Worm (Caenorhabditis elegans): ENCODE results near the gene ZK418.2.

DNA sequence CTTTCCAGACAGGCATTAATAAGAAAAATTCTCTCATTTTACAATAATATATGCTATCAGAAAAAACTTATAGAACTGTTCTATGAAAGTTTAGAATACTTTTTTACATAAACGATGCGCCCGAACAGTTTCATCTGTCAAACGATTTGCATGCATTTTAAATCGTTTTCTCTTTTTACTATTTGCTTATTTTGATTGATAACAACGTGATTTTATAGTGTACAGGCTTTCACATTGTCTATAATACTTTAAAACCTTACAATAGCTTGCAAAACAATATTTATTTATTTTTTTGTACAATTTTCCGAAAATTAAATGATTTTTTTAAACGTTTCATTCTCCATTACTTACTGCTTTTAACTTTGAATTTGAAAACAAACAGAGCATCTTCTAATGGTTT is 45.5 kb upstream of the ZK418.2 start, which contains the start of gene R01H2.7:
- TF ChIP-seq pha-4 (tag; optimal IDR thresholded peaks at IDR 0.05) (no peak), unc-42 (tag; optimal IDR thresholded peaks at IDR 0.05) (no peak), nhr-11 (tag; optimal IDR thresholded peaks at IDR 0.05) (no peak)
